Fruit fly (Drosophila melanogaster) whole organism, adult: Measurements from ENCODE around the gene Irp-1B.
A peak's percentile ranks its signal among the peaks of the same experiment; 100 is the strongest.

Experiments
- CG12768 ChIP-seq: fragments of 200-800 bp; sonication (Bioruptor generic); optimal IDR thresholded peaks from 2 replicates; lab custom pipeline; 2017; ENCODE audit warnings: missing biosample characterization, missing genetic modification characterization, mild to moderate bottlenecking, moderate library complexity, missing genetic modification reagents
- CG1620 ChIP-seq: fragments of 200-800 bp; sonication (Bioruptor generic); optimal IDR thresholded peaks from 2 replicates; lab custom pipeline; 2016; ENCODE audit warnings: missing biosample characterization, missing genetic modification characterization
- CG7045 ChIP-seq: fragments of 200-800 bp; sonication (Bioruptor generic); optimal IDR thresholded peaks from 2 replicates; lab custom pipeline; 2017; ENCODE audit warnings: missing biosample characterization, mild to moderate bottlenecking, missing genetic modification characterization
- Clk ChIP-seq: fragments of 200-800 bp; sonication (Bioruptor generic); optimal IDR thresholded peaks from 2 replicates; lab custom pipeline; 2017; ENCODE audit warnings: missing biosample characterization, missing genetic modification characterization
- Mnt ChIP-seq: fragments of 200-800 bp; sonication (Bioruptor generic); optimal IDR thresholded peaks from 2 replicates; lab custom pipeline; 2016; ENCODE audit warnings: missing biosample characterization, mild to moderate bottlenecking, missing genetic modification characterization
- cic ChIP-seq: fragments of 200-800 bp; sonication (Bioruptor generic); optimal IDR thresholded peaks from 2 replicates; lab custom pipeline; 2017; ENCODE audit warnings: missing biosample characterization, mild to moderate bottlenecking, missing genetic modification characterization, moderate library complexity
- cnc ChIP-seq, 2 experiments: fragments of >200 bp; optimal IDR thresholded peaks; 2 replicates each; lab custom pipeline; 2017
- kay ChIP-seq: fragments of 200-800 bp; sonication (Bioruptor generic); peaks from one replicate; lab custom pipeline; 2016; ENCODE audit warnings: missing biosample characterization, missing genetic modification characterization, borderline replicate concordance
- ovo ChIP-seq: fragments of 200-800 bp; sonication (Bioruptor generic); optimal IDR thresholded peaks from 2 replicates; lab custom pipeline; 2016; ENCODE audit warnings: missing biosample characterization, missing genetic modification characterization
- tj ChIP-seq: fragments of 200-800 bp; sonication (Bioruptor generic); optimal IDR thresholded peaks from 3 replicates; lab custom pipeline; 2017; ENCODE audit warnings: missing biosample characterization, mild to moderate bottlenecking, missing genetic modification characterization, moderate library complexity
- toe ChIP-seq: fragments of 200-800 bp; sonication (Bioruptor generic); optimal IDR thresholded peaks from 2 replicates; lab custom pipeline; 2016; ENCODE audit warnings: missing biosample characterization, missing genetic modification characterization

DNA sequence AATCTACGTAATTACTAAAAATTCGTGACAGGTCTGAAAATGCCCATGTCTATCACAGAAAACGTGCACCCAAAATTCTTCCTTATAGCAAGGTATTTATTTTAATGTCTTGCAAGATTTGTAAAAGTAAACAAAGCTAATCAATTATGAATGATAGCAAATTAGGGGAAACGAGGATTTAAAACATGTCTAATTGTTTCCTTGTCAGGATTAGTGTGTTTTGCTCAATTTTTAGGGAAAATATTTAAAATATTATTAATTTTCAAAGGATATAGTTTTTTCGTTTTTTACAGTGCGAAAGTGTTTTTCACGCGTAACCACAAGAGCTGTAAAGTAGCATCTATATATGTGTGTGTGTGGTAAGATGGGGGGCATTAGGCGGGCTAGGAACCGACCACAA lies 33.7 kb downstream of the Irp-1B start:
- TF ChIP-seq CG7045, result no peak
- TF ChIP-seq kay (GFP tag; lab: Kevin White, UChicago), result peak; percentile 75
- TF ChIP-seq toe, result no peak
- no peak for TF ChIP-seq CG1620 (GFP tag; lab: Kevin White, UChicago)
- no peak for TF ChIP-seq cnc (optimal IDR thresholded peaks at IDR 0.05; lab: Kevin White, UChicago)
- TF ChIP-seq ovo, result no peak
- TF ChIP-seq CG12768, result no peak
- no peak for TF ChIP-seq Mnt (GFP tag; lab: Kevin White, UChicago)
- TF ChIP-seq Clk (GFP tag; lab: Kevin White, UChicago), result no peak
- no peak for TF ChIP-seq tj (GFP tag; lab: Kevin White, UChicago)
- no peak for TF ChIP-seq cic
